Worm (Caenorhabditis elegans) whole organism, young adult: ENCODE results near the gene atf-6.
A peak's percentile ranks its signal among the peaks of the same experiment; 100 is the strongest.

Source experiments
- B0035.1 ChIP-seq: sonication (generic microtip); optimal IDR thresholded peaks from 2 replicates; lab custom pipeline; 2016; ENCODE audit warnings: missing genetic modification characterization, mild to moderate bottlenecking, missing compliant biosample characterization, missing genotype, missing genetic modification reagents
- F22D6.2 ChIP-seq: sonication (generic microtip); optimal IDR thresholded peaks from 2 replicates; lab custom pipeline; 2016; ENCODE audit warnings: mild to moderate bottlenecking, missing genetic modification characterization, missing compliant biosample characterization
- F49E8.2 ChIP-seq: sonication (generic microtip); optimal IDR thresholded peaks from 3 replicates; lab custom pipeline; 2017; ENCODE audit warnings: missing genetic modification characterization, mild to moderate bottlenecking, missing compliant biosample characterization, antibody characterized with exemption, moderate library complexity; ENCODE audit not compliant: insufficient read depth
- F52B5.7 ChIP-seq: sonication (generic microtip); optimal IDR thresholded peaks from 2 replicates; lab custom pipeline; 2016; ENCODE audit warnings: mild to moderate bottlenecking, missing genetic modification characterization, missing compliant biosample characterization
- T26A5.8 ChIP-seq: sonication (generic microtip); optimal IDR thresholded peaks from 2 replicates; lab custom pipeline; 2016; ENCODE audit warnings: missing genetic modification characterization, missing compliant biosample characterization
- Y53F4B.3 ChIP-seq: fragments of 200-800 bp; sonication (Bioruptor generic); IDR thresholded peaks from 2 replicates; pipeline ENCODE4 v1.3.6; 2022; ENCODE audit warnings: missing genetic modification reagents, missing genetic modification characterization, missing compliant biosample characterization
- Y56A3A.18 ChIP-seq: fragments of 200-800 bp; sonication (Bioruptor generic); IDR thresholded peaks from 2 replicates; pipeline ENCODE4 v1.3.6; 2022; ENCODE audit warnings: missing genetic modification reagents, missing genetic modification characterization, missing compliant biosample characterization
- aptf-3 ChIP-seq: fragments of 200-800 bp; sonication (Bioruptor generic); IDR thresholded peaks from 2 replicates; pipeline ENCODE4 v1.3.6; 2022; ENCODE audit warnings: missing genetic modification characterization, missing compliant biosample characterization
- bed-1 ChIP-seq: fragments of 200-800 bp; sonication (Bioruptor generic); IDR thresholded peaks from 2 replicates; pipeline ENCODE4 v1.3.6; 2022; ENCODE audit warnings: missing genetic modification reagents, missing genetic modification characterization, missing compliant biosample characterization
- cebp-1 ChIP-seq, 2 experiments: fragments of 200-800 bp in 1 of 2; sonication (Bioruptor generic) in 1 of 2; sonication (generic microtip) in 1 of 2; IDR thresholded peaks in 1 of 2; optimal IDR thresholded peaks in 1 of 2; 2 replicates each; pipeline versions ENCODE4 v1.3.6 to Lab custom; 2017 to 2022; ENCODE audit warnings: missing compliant biosample characterization in 2 of 2, missing genetic modification characterization in 2 of 2, mild to moderate bottlenecking in 1 of 2, missing genetic modification reagents in 1 of 2, moderate library complexity in 1 of 2
- cebp-2 ChIP-seq: fragments of 200-800 bp; sonication (Bioruptor generic); IDR thresholded peaks from 2 replicates; pipeline ENCODE4 v1.3.6; 2022; ENCODE audit warnings: missing genetic modification characterization, missing compliant biosample characterization
- chd-7 ChIP-seq: sonication (generic microtip); optimal IDR thresholded peaks from 2 replicates; lab custom pipeline; 2016; ENCODE audit warnings: mild to moderate bottlenecking, missing genetic modification characterization, moderate library complexity, missing compliant biosample characterization
- dox-1 ChIP-seq: fragments of 200-800 bp; sonication (Bioruptor generic); IDR thresholded peaks from 2 replicates; pipeline ENCODE4 v1.3.6; 2022; ENCODE audit warnings: missing genetic modification reagents, missing genetic modification characterization, missing compliant biosample characterization
- gei-17 ChIP-seq: fragments of 200-800 bp; sonication (Bioruptor generic); optimal IDR thresholded peaks from 2 replicates; lab custom pipeline; 2018; ENCODE audit warnings: mild to moderate bottlenecking, missing genetic modification characterization, missing compliant biosample characterization
- him-1 ChIP-seq: sonication (generic microtip); optimal IDR thresholded peaks from 2 replicates; lab custom pipeline; 2016; ENCODE audit warnings: missing genotype, missing genetic modification reagents, missing genetic modification characterization, missing compliant biosample characterization
- hlh-12 ChIP-seq: sonication (generic microtip); optimal IDR thresholded peaks from 2 replicates; lab custom pipeline; 2016; ENCODE audit warnings: missing genetic modification characterization, missing compliant biosample characterization
- hmg-1.2 ChIP-seq: fragments of 200-800 bp; sonication (Bioruptor generic); IDR thresholded peaks from 2 replicates; pipeline ENCODE4 v1.3.6; 2022; ENCODE audit warnings: missing genetic modification reagents, missing genetic modification characterization, missing compliant biosample characterization
- hmg-20 ChIP-seq: fragments of 200-800 bp; sonication (Bioruptor generic); IDR thresholded peaks from 2 replicates; pipeline ENCODE4 v1.3.6; 2022; ENCODE audit warnings: missing genetic modification reagents, missing genetic modification characterization, missing compliant biosample characterization
- hsf-1 ChIP-seq: fragments of 200-800 bp; sonication (Bioruptor generic); IDR thresholded peaks from 2 replicates; pipeline ENCODE4 v1.3.6; 2022; ENCODE audit warnings: missing genetic modification reagents, missing genetic modification characterization, missing compliant biosample characterization
- let-607 ChIP-seq, 2 experiments: fragments of 200-800 bp in 1 of 2; sonication (Bioruptor generic) in 1 of 2; sonication (generic microtip) in 1 of 2; optimal IDR thresholded peaks; 2 replicates each; lab custom pipeline; 2016 to 2018; ENCODE audit warnings: mild to moderate bottlenecking in 2 of 2, missing compliant biosample characterization in 2 of 2, missing genetic modification characterization in 2 of 2, moderate library complexity in 2 of 2, missing genotype in 1 of 2
- lin-54 ChIP-seq: fragments of 200-800 bp; sonication (Bioruptor generic); optimal IDR thresholded peaks from 2 replicates; lab custom pipeline; 2018; ENCODE audit warnings: mild to moderate bottlenecking, missing genetic modification characterization, missing compliant biosample characterization
- lsl-1 ChIP-seq: fragments of 200-800 bp; sonication (Bioruptor generic); optimal IDR thresholded peaks from 2 replicates; lab custom pipeline; 2018; ENCODE audit warnings: mild to moderate bottlenecking, missing genetic modification characterization, moderate library complexity, missing compliant biosample characterization
- madf-6 ChIP-seq: fragments of 200-800 bp; sonication (Bioruptor generic); IDR thresholded peaks from 2 replicates; pipeline ENCODE4 v1.3.6; 2022; ENCODE audit warnings: missing genetic modification reagents, missing genetic modification characterization, missing compliant biosample characterization
- mxl-1 ChIP-seq: sonication (generic microtip); optimal IDR thresholded peaks from 2 replicates; lab custom pipeline; 2016; ENCODE audit warnings: missing genetic modification characterization, missing compliant biosample characterization
- nfya-1 ChIP-seq: sonication (generic microtip); optimal IDR thresholded peaks from 2 replicates; lab custom pipeline; 2017; ENCODE audit warnings: antibody characterized with exemption, missing compliant biosample characterization, missing genetic modification characterization, borderline replicate concordance; ENCODE audit not compliant: insufficient read depth
- nhr-27 ChIP-seq: fragments of 200-800 bp; sonication (Bioruptor generic); optimal IDR thresholded peaks from 2 replicates; lab custom pipeline; 2018; ENCODE audit warnings: mild to moderate bottlenecking, missing genetic modification characterization, moderate library complexity, missing compliant biosample characterization
- rpc-1 ChIP-seq, 2 experiments: fragments of 150-350 bp in 1 of 2; sonication (generic microtip) in 1 of 2; optimal IDR thresholded peaks; 2 replicates each; lab custom pipeline; 2014 to 2018; ENCODE audit warnings: missing biosample characterization in 1 of 2, missing genetic modification characterization in 1 of 2, missing genetic modification reagents in 1 of 2, missing genotype in 1 of 2
- sdz-38 ChIP-seq: sonication (generic microtip); optimal IDR thresholded peaks from 2 replicates; lab custom pipeline; 2016; ENCODE audit warnings: missing genotype, missing genetic modification characterization, missing compliant biosample characterization
- sea-2 ChIP-seq: fragments of 200-800 bp; sonication (Bioruptor generic); IDR thresholded peaks from 2 replicates; pipeline ENCODE4 v1.3.6; 2022; ENCODE audit warnings: missing genetic modification characterization, missing compliant biosample characterization
- somi-1 ChIP-seq: fragments of 200-800 bp; sonication (Bioruptor generic); optimal IDR thresholded peaks from 2 replicates; lab custom pipeline; 2018; ENCODE audit warnings: mild to moderate bottlenecking, missing genetic modification characterization, missing compliant biosample characterization
- sptf-2 ChIP-seq: fragments of 200-800 bp; sonication (Bioruptor generic); optimal IDR thresholded peaks from 2 replicates; lab custom pipeline; 2018; ENCODE audit warnings: mild to moderate bottlenecking, missing genetic modification characterization, missing compliant biosample characterization
- unc-62 ChIP-seq: fragments of 150-350 bp; optimal IDR thresholded peaks from 2 replicates; lab custom pipeline; 2014; ENCODE audit warnings: missing biosample characterization, missing genetic modification reagents, missing genetic modification characterization
- zfh-2 ChIP-seq: fragments of 200-800 bp; sonication (Bioruptor generic); conservative IDR thresholded peaks from 2 replicates; pipeline ENCODE4 v1.3.6; 2022; ENCODE audit warnings: missing genetic modification reagents, missing genetic modification characterization, missing compliant biosample characterization
- zim-3 ChIP-seq: sonication (generic microtip); optimal IDR thresholded peaks from 2 replicates; lab custom pipeline; 2017; ENCODE audit warnings: mild to moderate bottlenecking, missing genetic modification characterization, moderate library complexity, missing compliant biosample characterization
- ztf-22 ChIP-seq: fragments of 200-800 bp; sonication (Bioruptor generic); optimal IDR thresholded peaks from 2 replicates; lab custom pipeline; 2018; ENCODE audit warnings: mild to moderate bottlenecking, missing genetic modification characterization, moderate library complexity, missing compliant biosample characterization
- ztf-26 ChIP-seq: sonication (generic microtip); optimal IDR thresholded peaks from 2 replicates; lab custom pipeline; 2017; ENCODE audit warnings: missing genetic modification characterization, missing compliant biosample characterization

The atf-6 gene

ce11 chrX:12523071-12523483, 42.3 kb downstream of the atf-6 start (continued):
- TF ChIP-seq zfh-2, result no peak
- peak; percentile 77 for TF ChIP-seq F22D6.2 (tag; lab: Kevin White, UChicago)
- peak; percentile 46 for TF ChIP-seq chd-7 (tag; lab: Kevin White, UChicago)
- no peak for TF ChIP-seq F49E8.2
- TF ChIP-seq him-1 (tag; lab: Kevin White, UChicago), result no peak
- TF ChIP-seq aptf-3, result no peak
- TF ChIP-seq T26A5.8 (tag; lab: Kevin White, UChicago), result no peak
- no peak for TF ChIP-seq let-607 (tag; optimal IDR thresholded peaks at IDR 0.05; lab: Kevin White, UChicago)
- no peak for TF ChIP-seq Y53F4B.3 (GFP tag; lab: Robert Waterston, UW)
- no peak for TF ChIP-seq mxl-1
- no peak for TF ChIP-seq sdz-38 (tag; lab: Kevin White, UChicago)

ce11 chrX:12524514-12524913, 43.8 kb downstream of the atf-6 start:
- TF ChIP-seq ztf-26 (tag; lab: Kevin White, UChicago) (no peak), lin-54 (GFP tag; lab: Kevin White, UChicago) (no peak), sea-2 (GFP tag; lab: Robert Waterston, UW) (no peak), hmg-20 (GFP tag; lab: Robert Waterston, UW) (no peak), madf-6 (GFP tag; lab: Robert Waterston, UW) (no peak), cebp-1 (GFP tag; IDR thresholded peaks at IDR 0.05; lab: Robert Waterston, UW) (no peak), cebp-1 (tag; optimal IDR thresholded peaks at IDR 0.05; lab: Kevin White, UChicago) (no peak), B0035.1 (tag; lab: Kevin White, UChicago) (no peak), dox-1 (GFP tag; lab: Robert Waterston, UW) (no peak), unc-62 (GFP tag; lab: Kevin White, UChicago) (no peak), nfya-1 (tag; lab: Kevin White, UChicago) (no peak), F52B5.7 (tag; lab: Kevin White, UChicago) (no peak), Y56A3A.18 (GFP tag; lab: Robert Waterston, UW) (no peak), bed-1 (no peak), gei-17 (no peak), zim-3 (tag; lab: Kevin White, UChicago) (no peak), rpc-1 (optimal IDR thresholded peaks at IDR 0.05; lab: Kevin White, UChicago) (no peak), rpc-1 (tag; optimal IDR thresholded peaks at IDR 0.05; lab: Kevin White, UChicago) (no peak), him-1 (tag; lab: Kevin White, UChicago) (no peak), sptf-2 (no peak), hmg-1.2 (GFP tag; lab: Robert Waterston, UW) (no peak), lsl-1 (GFP tag; lab: Kevin White, UChicago) (no peak)

- TF ChIP-seq zfh-2 (peak; percentile 70), hsf-1 (0 out of 2 replicates have a peak, but pooled peaks have one; percentile 15), somi-1 (no peak), cebp-2 (GFP tag; lab: Robert Waterston, UW) (0 out of 2 replicates have a peak, but pooled peaks have one; percentile 41), Y56A3A.18 (GFP tag; lab: Robert Waterston, UW) (no peak)
These were observed 44.7 kb downstream of the atf-6 start, which contains the start of gene scd-1 for ce11 chrX:12525359-12525839. TSS of gene scd-1 (minus strand) at chrX:12525789.

ce11 chrX:12532405-12532804, 51.7 kb downstream of the atf-6 start:
- TF ChIP-seq hlh-12 (tag; lab: Kevin White, UChicago) (no peak), nhr-27 (tag; lab: Kevin White, UChicago) (no peak), ztf-22 (no peak), mxl-1 (no peak)
